Worm (Caenorhabditis elegans) whole organism, early embryonic: ENCODE data around the gene eif-2Bgamma.

Experiments
- ets-7 ChIP-seq: sonication (generic microtip); optimal IDR thresholded peaks from 2 replicates; lab custom pipeline; 2016; ENCODE audit warnings: missing genotype, missing genetic modification characterization, missing compliant biosample characterization
- flt-1 ChIP-seq: fragments of 200-800 bp; sonication (Bioruptor generic); IDR thresholded peaks from 2 replicates; pipeline ENCODE4 v1.3.6; 2022; ENCODE audit warnings: missing genetic modification characterization, missing compliant biosample characterization
- hnd-1 ChIP-seq: sonication (generic microtip); optimal IDR thresholded peaks from 2 replicates; lab custom pipeline; 2016; ENCODE audit warnings: missing genetic modification characterization, missing compliant biosample characterization
- tbx-37 ChIP-seq: fragments of 200-800 bp; sonication (Bioruptor generic); conservative IDR thresholded peaks from 2 replicates; pipeline ENCODE4 v1.3.6; 2022; ENCODE audit warnings: missing genetic modification reagents, missing genetic modification characterization, missing compliant biosample characterization

- TF ChIP-seq ets-7 (tag; lab: Kevin White, UChicago) = no peak
- TF ChIP-seq tbx-37 = no peak
- TF ChIP-seq flt-1 = no peak
- no peak for TF ChIP-seq hnd-1 (tag; lab: Kevin White, UChicago)
Observed at ce11 chrII:6989830-6990287, 22.4 kb upstream of the eif-2Bgamma start, which contains the start of gene C15F1.1.
